Fruit fly (Drosophila melanogaster) whole organism, embryonic: ENCODE data around the gene ssp3.
A peak's percentile ranks its signal among the peaks of the same experiment; 100 is the strongest.

Experiments used
- ATbp ChIP-seq: fragments of 200-800 bp; sonication (Bioruptor generic); optimal IDR thresholded peaks from 2 replicates; lab custom pipeline; 2017; ENCODE audit warnings: missing biosample characterization, mild to moderate bottlenecking, missing genetic modification characterization, missing genetic modification reagents
- Aef1 ChIP-seq: fragments of 200-800 bp; sonication (Bioruptor generic); IDR thresholded peaks from 3 replicates; pipeline ENCODE4 v1.3.6; 2022; ENCODE audit warnings: missing biosample characterization, missing genetic modification characterization
- CG11696 ChIP-seq: fragments of 200-800 bp; sonication (Bioruptor generic); IDR thresholded peaks from 2 replicates; pipeline ENCODE4 v1.3.6; 2022; ENCODE audit warnings: missing biosample characterization, missing genetic modification characterization
- CG1233 ChIP-seq: fragments of 200-800 bp; sonication (Bioruptor generic); optimal IDR thresholded peaks from 4 replicates; lab custom pipeline; 2018; ENCODE audit warnings: missing biosample characterization, mild to moderate bottlenecking, missing genetic modification characterization
- CG12942 ChIP-seq: fragments of 200-800 bp; sonication (Bioruptor generic); optimal IDR thresholded peaks from 3 replicates; lab custom pipeline; 2016; ENCODE audit warnings: missing biosample characterization, missing genetic modification characterization
- CG14014 ChIP-seq: fragments of 200-800 bp; sonication (Bioruptor generic); IDR thresholded peaks from 2 replicates; pipeline ENCODE4 v1.3.6; 2022; ENCODE audit warnings: missing biosample characterization, missing genetic modification characterization
- CG1603 ChIP-seq: fragments of 200-800 bp; sonication (Bioruptor generic); optimal IDR thresholded peaks from 2 replicates; lab custom pipeline; 2019; ENCODE audit warnings: missing biosample characterization, mild to moderate bottlenecking, missing genetic modification characterization, moderate library complexity
- CG4707 ChIP-seq: fragments of 200-800 bp; sonication (Bioruptor generic); optimal IDR thresholded peaks from 2 replicates; lab custom pipeline; 2018; ENCODE audit warnings: missing biosample characterization, mild to moderate bottlenecking, missing genetic modification characterization, moderate library complexity
- CG4730 ChIP-seq: fragments of 200-800 bp; sonication (Bioruptor generic); IDR thresholded peaks from 2 replicates; pipeline ENCODE4 v1.3.6; 2022; ENCODE audit warnings: missing biosample characterization, missing genetic modification characterization
- CG7556 ChIP-seq: fragments of 200-800 bp; sonication (Bioruptor generic); optimal IDR thresholded peaks from 2 replicates; lab custom pipeline; 2017; ENCODE audit warnings: missing biosample characterization, mild to moderate bottlenecking, missing genetic modification characterization
- CG8281 ChIP-seq: fragments of 200-800 bp; sonication (Bioruptor generic); optimal IDR thresholded peaks from 2 replicates; lab custom pipeline; 2018; ENCODE audit warnings: missing biosample characterization, mild to moderate bottlenecking, missing genetic modification characterization, moderate library complexity
- Deaf1 ChIP-seq: fragments of 200-800 bp; optimal IDR thresholded peaks from 3 replicates; lab custom pipeline; 2019; ENCODE audit warnings: missing biosample characterization, mild to moderate bottlenecking, missing genetic modification characterization, moderate library complexity
- Dref ChIP-seq: fragments of 200-800 bp; sonication (Bioruptor generic); IDR thresholded peaks from 2 replicates; pipeline ENCODE4 v1.3.6; 2022; ENCODE audit warnings: missing biosample characterization, missing genetic modification characterization
- Drgx ChIP-seq: fragments of 200-800 bp; sonication (Bioruptor generic); IDR thresholded peaks from 2 replicates; pipeline ENCODE4 v1.3.6; 2022; ENCODE audit warnings: missing biosample characterization, missing genetic modification characterization
- Elba2 ChIP-seq: fragments of 200-800 bp; sonication (Bioruptor generic); optimal IDR thresholded peaks from 3 replicates; lab custom pipeline; 2016; ENCODE audit warnings: missing biosample characterization, missing genetic modification characterization
- HmgD ChIP-seq: fragments of 200-800 bp; sonication (Bioruptor generic); optimal IDR thresholded peaks from 3 replicates; lab custom pipeline; 2016; ENCODE audit warnings: missing biosample characterization, missing genetic modification characterization
- Hr51 ChIP-seq, 2 experiments: fragments of 200-800 bp; sonication (Bioruptor generic); optimal IDR thresholded peaks; 2 replicates in 1 of 2; 3 replicates in 1 of 2; lab custom pipeline; 2016 to 2018; ENCODE audit warnings: missing biosample characterization in 2 of 2, missing genetic modification characterization in 2 of 2, mild to moderate bottlenecking in 1 of 2, moderate library complexity in 1 of 2
- Jarid2 ChIP-seq: fragments of 200-800 bp; sonication (Bioruptor generic); optimal IDR thresholded peaks from 3 replicates; lab custom pipeline; 2017; ENCODE audit warnings: mild to moderate bottlenecking, missing biosample characterization, missing genetic modification reagents, missing genetic modification characterization
- MTF-1 ChIP-seq: fragments of 200-800 bp; sonication (Bioruptor generic); optimal IDR thresholded peaks from 2 replicates; lab custom pipeline; 2018; ENCODE audit warnings: missing biosample characterization, mild to moderate bottlenecking, missing genetic modification characterization, borderline replicate concordance
- Med ChIP-seq: fragments of 200-800 bp; sonication (Bioruptor generic); peaks from one replicate; lab custom pipeline; 2016; ENCODE audit warnings: missing biosample characterization, missing genetic modification characterization, mild to moderate bottlenecking, inconsistent platforms, moderate library complexity
- Meics ChIP-seq: fragments of 200-800 bp; sonication (Bioruptor generic); optimal IDR thresholded peaks from 2 replicates; lab custom pipeline; 2017; ENCODE audit warnings: missing biosample characterization, mild to moderate bottlenecking, missing genetic modification characterization
- NFAT ChIP-seq: fragments of 200-800 bp; sonication (Bioruptor generic); IDR thresholded peaks from 2 replicates; pipeline ENCODE4 v1.3.6; 2022; ENCODE audit warnings: missing biosample characterization, missing genetic modification characterization
- Sry-δ ChIP-seq: fragments of 200-800 bp; sonication (Bioruptor generic); optimal IDR thresholded peaks from 2 replicates; lab custom pipeline; 2016; ENCODE audit warnings: missing biosample characterization, missing genetic modification characterization
- TFAM ChIP-seq: fragments of 200-800 bp; sonication (Bioruptor generic); optimal IDR thresholded peaks from 2 replicates; lab custom pipeline; 2017; ENCODE audit warnings: missing biosample characterization, missing genetic modification characterization, inconsistent platforms
- Taf1 ChIP-seq: fragments of 200-800 bp; sonication (Bioruptor generic); IDR thresholded peaks from 2 replicates; pipeline ENCODE4 v1.3.6; 2022; ENCODE audit warnings: missing biosample characterization, missing genetic modification characterization
- Xbp1 ChIP-seq: fragments of 200-800 bp; sonication (Bioruptor generic); optimal IDR thresholded peaks from 3 replicates; lab custom pipeline; 2016; ENCODE audit warnings: missing biosample characterization, mild to moderate bottlenecking, missing genetic modification characterization
- aop ChIP-seq: fragments of 200-800 bp; sonication (Bioruptor generic); IDR thresholded peaks from 2 replicates; pipeline ENCODE4 v1.3.6; 2022; ENCODE audit warnings: missing biosample characterization, missing genetic modification characterization
- gcm2 ChIP-seq: fragments of 200-800 bp; sonication (Bioruptor generic); optimal IDR thresholded peaks from 2 replicates; lab custom pipeline; 2016; ENCODE audit warnings: missing biosample characterization, missing genetic modification characterization
- gfzf ChIP-seq: fragments of 200-800 bp; sonication (Bioruptor generic); optimal IDR thresholded peaks from 2 replicates; lab custom pipeline; 2016; ENCODE audit warnings: missing biosample characterization, mild to moderate bottlenecking, missing genetic modification characterization, moderate library complexity
- lab ChIP-seq: fragments of 200-800 bp; sonication (Bioruptor generic); optimal IDR thresholded peaks from 3 replicates; lab custom pipeline; 2017; ENCODE audit warnings: missing biosample characterization, missing genetic modification characterization, mild to moderate bottlenecking, moderate library complexity, missing genetic modification reagents
- mld ChIP-seq: fragments of 200-800 bp; sonication (Bioruptor generic); IDR thresholded peaks from 3 replicates; pipeline ENCODE4 v1.3.6; 2022; ENCODE audit warnings: missing biosample characterization, missing genetic modification characterization; ENCODE audit not compliant: partially characterized antibody
- nau ChIP-seq: fragments of 200-800 bp; sonication (Bioruptor generic); optimal IDR thresholded peaks from 3 replicates; lab custom pipeline; 2017; ENCODE audit warnings: missing biosample characterization, mild to moderate bottlenecking, missing genetic modification characterization, missing genetic modification reagents
- nerfin-2 ChIP-seq: fragments of 200-800 bp; sonication (Bioruptor generic); IDR thresholded peaks from 2 replicates; pipeline ENCODE4 v1.3.6; 2022; ENCODE audit warnings: missing biosample characterization, missing genetic modification characterization; ENCODE audit not compliant: partially characterized antibody
- onecut ChIP-seq: fragments of 200-800 bp; sonication (Bioruptor generic); IDR thresholded peaks from 2 replicates; pipeline ENCODE4 v1.3.6; 2022; ENCODE audit warnings: missing biosample characterization, missing genetic modification characterization
- ranshi ChIP-seq: fragments of 200-800 bp; sonication (Bioruptor generic); IDR thresholded peaks from 2 replicates; pipeline ENCODE4 v1.3.6; 2022; ENCODE audit warnings: missing biosample characterization, missing genetic modification characterization
- repo ChIP-seq: fragments of 200-800 bp; sonication (Bioruptor generic); optimal IDR thresholded peaks from 2 replicates; lab custom pipeline; 2016; ENCODE audit warnings: missing biosample characterization, missing genetic modification characterization
- rib ChIP-seq: fragments of 200-800 bp; sonication (Bioruptor generic); IDR thresholded peaks from 2 replicates; pipeline ENCODE4 v1.3.6; 2022; ENCODE audit warnings: missing biosample characterization, missing genetic modification characterization
- seq ChIP-seq: fragments of 200-800 bp; sonication (Bioruptor generic); IDR thresholded peaks from 2 replicates; pipeline ENCODE4 v1.3.6; 2022; ENCODE audit warnings: missing biosample characterization, missing genetic modification characterization
- tx ChIP-seq: fragments of 200-800 bp; sonication (Bioruptor generic); optimal IDR thresholded peaks from 2 replicates; lab custom pipeline; 2016; ENCODE audit warnings: missing biosample characterization, missing genetic modification characterization
- unpg ChIP-seq: fragments of 200-800 bp; sonication (Bioruptor generic); optimal IDR thresholded peaks from 3 replicates; lab custom pipeline; 2018; ENCODE audit warnings: missing biosample characterization, mild to moderate bottlenecking, missing genetic modification characterization, moderate library complexity
- vvl ChIP-seq: fragments of 200-800 bp; sonication (Bioruptor generic); IDR thresholded peaks from 2 replicates; pipeline ENCODE4 v1.3.6; 2022; ENCODE audit warnings: missing biosample characterization, missing genetic modification characterization

Gene ssp3

DNA sequence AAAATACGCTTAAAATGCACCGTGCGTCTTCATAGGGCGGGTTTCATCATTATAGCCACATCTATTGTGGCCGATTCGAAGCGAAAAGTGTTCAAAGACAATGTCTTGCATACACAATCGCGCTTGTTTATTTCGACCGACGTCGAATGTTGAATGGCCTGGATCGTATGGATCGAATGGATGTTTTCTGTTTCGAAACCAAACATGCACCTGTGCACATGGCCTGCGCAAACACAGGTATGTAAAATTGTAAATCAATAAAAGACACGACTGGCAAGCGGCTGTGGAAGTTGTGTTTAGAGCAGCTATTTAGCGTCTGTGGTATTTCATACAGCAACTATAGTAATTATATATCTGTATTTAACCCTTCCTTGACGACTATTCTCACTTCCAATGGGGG, 37.7 kb upstream of the ssp3 start (continued):
- TF ChIP-seq CG14014 (GFP tag; lab: Robert Waterston, UW) (no peak), Taf1 (no peak), Dref (GFP tag; lab: Robert Waterston, UW) (no peak), Aef1 (GFP tag; lab: Robert Waterston, UW) (no peak), nau (GFP tag; lab: Kevin White, UChicago) (no peak), HmgD (GFP tag; lab: Kevin White, UChicago) (no peak), seq (GFP tag; lab: Robert Waterston, UW) (no peak), Elba2 (GFP tag; lab: Kevin White, UChicago) (no peak), CG4730 (GFP tag; lab: Robert Waterston, UW) (no peak), vvl (peak; percentile 75), Meics (GFP tag; lab: Kevin White, UChicago) (no peak), gcm2 (GFP tag; lab: Kevin White, UChicago) (no peak), NFAT (GFP tag; lab: Robert Waterston, UW) (no peak), unpg (GFP tag; lab: Kevin White, UChicago) (no peak), Deaf1 (no peak), MTF-1 (GFP tag; lab: Kevin White, UChicago) (peak; percentile 46), Xbp1 (GFP tag; lab: Kevin White, UChicago) (no peak), CG4707 (GFP tag; lab: Kevin White, UChicago) (peak; percentile 45), CG7556 (GFP tag; lab: Kevin White, UChicago) (no peak), nerfin-2 (GFP tag; lab: Robert Waterston, UW) (no peak), rib (GFP tag; lab: Robert Waterston, UW) (no peak), CG12942 (GFP tag; lab: Kevin White, UChicago) (no peak), aop (no peak), onecut (GFP tag; lab: Robert Waterston, UW) (peak; percentile 7; the same call in 1 of the 2 replicates), Jarid2 (GFP tag; lab: Kevin White, UChicago) (no peak), lab (GFP tag; lab: Kevin White, UChicago) (peak; percentile 32), TFAM (GFP tag; lab: Kevin White, UChicago) (no peak), Hr51 (GFP tag; optimal IDR thresholded peaks at IDR 0.05; lab: Kevin White, UChicago) (no peak), tx (GFP tag; lab: Kevin White, UChicago) (no peak), ATbp (GFP tag; lab: Kevin White, UChicago) (peak; percentile 40), Sry-δ (GFP tag; lab: Kevin White, UChicago) (no peak), CG1233 (GFP tag; lab: Kevin White, UChicago) (no peak), ranshi (no peak)
- TF ChIP-seq, all 482 proteins: peak for 22

DNA sequence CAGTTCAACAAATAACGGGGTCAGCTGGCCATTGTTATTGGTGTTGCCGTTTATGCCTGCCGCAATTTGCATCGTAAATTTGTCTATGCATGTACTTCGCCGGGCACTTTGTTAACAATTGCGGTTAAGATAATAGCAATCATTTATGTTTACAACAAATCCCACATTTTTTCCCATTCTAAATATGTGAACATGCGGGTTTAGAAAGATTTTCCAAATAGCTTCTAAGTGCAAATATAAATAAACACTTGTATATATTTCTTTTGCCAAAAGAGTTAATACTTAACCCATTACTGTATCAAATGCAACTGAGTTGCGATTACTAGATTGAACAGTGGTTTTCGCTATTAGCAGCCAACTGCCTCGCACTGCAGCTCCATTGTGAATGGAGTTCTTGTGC, 37.2 kb upstream of the ssp3 start:
- TF ChIP-seq CG1603 (tag; lab: Kevin White, UChicago): peak; percentile 12
- peak; percentile 34 for TF ChIP-seq Med
- no peak for TF ChIP-seq gfzf
- TF ChIP-seq repo (GFP tag; lab: Kevin White, UChicago): no peak
- no peak for TF ChIP-seq mld
- TF ChIP-seq Drgx (GFP tag; lab: Robert Waterston, UW): peak; percentile 65; the same call in 1 of the 2 replicates
- no peak for TF ChIP-seq CG8281 (tag; lab: Kevin White, UChicago)
- 0 out of 2 replicates have a peak, but pooled peaks have one; percentile 13 for TF ChIP-seq CG11696 (GFP tag; lab: Robert Waterston, UW)
